Fruit fly (Drosophila melanogaster) whole organism, wandering third instar larva: ENCODE results near the gene CG43354.

ENCODE experiments used
- Dfd ChIP-seq: fragments of >200 bp; optimal IDR thresholded peaks from 2 replicates; lab custom pipeline; 2017; ENCODE audit warnings: missing biosample characterization, missing genetic modification characterization
- Myc ChIP-seq: fragments of >200 bp; optimal IDR thresholded peaks from 2 replicates; lab custom pipeline; 2017
- fru ChIP-seq: fragments of 200-800 bp; sonication (Bioruptor generic); optimal IDR thresholded peaks from 3 replicates; lab custom pipeline; 2016; ENCODE audit warnings: missing biosample characterization, mild to moderate bottlenecking, missing genetic modification characterization
- h ChIP-seq: fragments of 200-800 bp; sonication (Bioruptor generic); optimal IDR thresholded peaks from 3 replicates; lab custom pipeline; 2016; ENCODE audit warnings: missing biosample characterization, mild to moderate bottlenecking, missing genetic modification characterization
- lola ChIP-seq: fragments of >200 bp; optimal IDR thresholded peaks from 2 replicates; lab custom pipeline; 2017; ENCODE audit warnings: missing biosample characterization, missing genetic modification characterization
- pan ChIP-seq: fragments of >200 bp; optimal IDR thresholded peaks from 2 replicates; lab custom pipeline; 2017

DNA sequence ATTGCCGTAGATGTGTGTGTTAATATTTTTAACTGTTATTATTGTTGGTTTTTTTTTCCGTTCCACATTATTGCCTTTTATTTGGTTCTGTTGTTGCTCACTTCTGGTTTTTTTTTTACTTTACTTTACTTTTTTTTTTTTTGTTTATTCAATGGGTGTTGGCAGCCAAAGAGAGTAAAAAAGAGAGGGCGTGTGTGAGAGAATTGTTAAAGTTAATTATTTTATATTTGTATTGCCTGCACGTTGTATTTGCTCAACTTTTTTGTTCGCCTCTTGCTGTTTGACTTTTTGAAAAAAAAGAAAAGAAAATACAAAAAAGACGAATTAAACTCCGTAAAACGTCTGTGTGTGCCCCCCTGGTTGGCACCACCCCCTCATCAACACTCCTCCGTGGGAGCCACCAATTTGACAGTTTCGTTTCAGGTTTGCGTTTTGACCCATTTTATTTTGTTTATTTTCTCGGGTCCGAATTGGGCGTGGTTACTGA, 18.4 kb upstream of the CG43354 start:
- TF ChIP-seq h (GFP tag; lab: Kevin White, UChicago) = peak; percentile 64
- no peak for TF ChIP-seq Myc
- TF ChIP-seq Dfd (GFP tag; lab: Kevin White, UChicago) = no peak
- TF ChIP-seq lola (GFP tag; lab: Kevin White, UChicago) = no peak
- TF ChIP-seq pan (lab: Kevin White, UChicago) = no peak
- TF ChIP-seq fru (GFP tag; lab: Kevin White, UChicago) = peak; percentile 68
